Worm (Caenorhabditis elegans): ENCODE results near the gene K10H10.13.

DNA sequence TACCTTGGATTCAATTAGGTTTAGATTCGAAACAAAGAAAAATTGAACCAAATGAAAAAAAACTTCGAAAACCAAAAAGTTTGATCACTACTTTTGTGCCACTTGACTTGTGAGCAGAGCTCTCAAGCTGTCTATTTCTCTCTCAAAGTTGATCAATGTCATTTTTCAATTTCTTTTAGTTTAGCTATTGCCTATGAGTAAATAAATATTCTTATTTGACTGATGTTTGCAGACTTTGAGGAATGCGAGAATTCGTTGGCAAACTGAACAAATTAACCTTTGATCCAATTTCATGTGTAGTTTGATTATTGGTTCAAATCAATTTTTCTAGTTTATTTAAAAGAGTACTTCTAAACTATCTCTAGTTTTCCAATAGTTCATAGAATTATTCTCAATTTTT lies 27.3 kb downstream of the K10H10.13 start:
- TF ChIP-seq ref-2 (tag; optimal IDR thresholded peaks at IDR 0.05) = no peak
- TF ChIP-seq sdc-2 (tag; optimal IDR thresholded peaks at IDR 0.05) = no peak
- TF ChIP-seq ceh-6 (GFP tag; optimal IDR thresholded peaks at IDR 0.05) = no peak
- TF ChIP-seq tbx-2 (tag; optimal IDR thresholded peaks at IDR 0.05) = no peak
- TF ChIP-seq ama-1 (optimal IDR thresholded peaks at IDR 0.05) = no peak
- TF ChIP-seq pha-4 (tag; optimal IDR thresholded peaks at IDR 0.05) = no peak
